Worm (Caenorhabditis elegans): ENCODE results near the gene nhr-47.

DNA sequence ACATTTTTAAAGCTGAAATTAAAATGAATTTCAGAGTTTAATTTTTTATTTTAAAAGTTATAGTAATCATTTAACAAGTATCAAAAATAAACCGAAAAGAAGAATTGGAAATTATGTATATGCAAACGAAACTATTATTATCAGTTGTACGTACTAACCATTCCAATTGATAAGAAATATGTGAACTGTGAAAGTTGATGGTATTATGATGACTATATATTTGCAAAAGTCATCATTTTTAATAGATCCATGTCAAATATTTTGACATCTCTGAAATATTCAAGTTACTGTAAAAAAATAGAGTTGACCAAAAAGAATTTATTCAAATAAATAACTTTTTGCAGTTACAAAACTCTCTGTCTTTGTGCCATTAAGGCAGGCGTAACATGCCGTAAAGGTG, 43.0 kb downstream of the nhr-47 start, which contains the start of gene ugt-48:
- TF ChIP-seq ama-1 (optimal IDR thresholded peaks at IDR 0.05) (no peak), ama-1 (GFP tag; optimal IDR thresholded peaks at IDR 0.05) (no peak), lin-40 (tag; optimal IDR thresholded peaks at IDR 0.05) (no peak), nhr-90 (tag; optimal IDR thresholded peaks at IDR 0.05) (no peak), rec-8 (tag; optimal IDR thresholded peaks at IDR 0.05) (no peak), madf-3 (GFP tag; IDR thresholded peaks at IDR 0.05) (no peak), ztf-3 (GFP tag; optimal IDR thresholded peaks at IDR 0.05) (no peak), athp-1 (tag; optimal IDR thresholded peaks at IDR 0.05) (no peak), rpc-1 (optimal IDR thresholded peaks at IDR 0.05) (no peak), rpc-1 (tag; optimal IDR thresholded peaks at IDR 0.05) (no peak), F52B5.7 (tag; optimal IDR thresholded peaks at IDR 0.05) (no peak), aptf-3 (GFP tag; IDR thresholded peaks at IDR 0.05) (no peak), lin-35 (GFP tag; optimal IDR thresholded peaks at IDR 0.05) (no peak), ceh-40 (GFP tag; IDR thresholded peaks at IDR 0.05) (no peak)
